Fruit fly (Drosophila melanogaster): ENCODE data around the gene CG6628.
A peak's percentile ranks its signal among the peaks of the same experiment; 100 is the strongest.

DNA sequence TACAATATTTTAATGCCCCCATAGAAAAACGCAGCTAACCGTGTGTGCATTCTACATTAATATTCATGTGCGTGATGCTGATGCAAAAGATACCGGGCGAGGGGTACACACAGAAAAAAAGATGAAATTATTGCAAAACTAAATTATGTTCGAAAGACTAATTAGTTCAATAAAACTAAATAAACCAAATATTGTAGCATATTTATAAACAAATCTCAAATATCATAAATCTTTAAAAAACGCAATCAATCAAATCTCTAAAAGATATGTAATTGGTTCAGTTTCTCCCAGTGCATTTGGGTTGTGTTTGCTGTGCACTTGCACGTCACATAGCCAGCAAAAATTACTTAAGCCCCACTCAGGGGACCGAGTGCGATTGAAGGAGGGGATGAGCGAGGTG is 31.7 kb upstream of the CG6628 start:
- TF ChIP-seq EcR (GFP tag; optimal IDR thresholded peaks at IDR 0.05) (no peak), CG9948 (tag; optimal IDR thresholded peaks at IDR 0.05) (peak; percentile 41), CG4496 (GFP tag; IDR thresholded peaks at IDR 0.05) (peak; percentile 53; the same call in 2 of the 3 replicates), CG17806 (tag; optimal IDR thresholded peaks at IDR 0.05) (peak; percentile 21), CG12605 (GFP tag; IDR thresholded peaks at IDR 0.05) (no peak), gl (tag; optimal IDR thresholded peaks at IDR 0.05) (no peak)

Measured in whole organism, pupa.